Worm (Caenorhabditis elegans) whole organism, L4/young adult: ENCODE results near the gene str-254.

Experiments
- W03F9.2 ChIP-seq: fragments of 150-350 bp; optimal IDR thresholded peaks from 2 replicates; lab custom pipeline; 2014; ENCODE audit warnings: missing biosample characterization, missing genetic modification characterization
- dao-5 ChIP-seq: sonication (generic microtip); optimal IDR thresholded peaks from 2 replicates; lab custom pipeline; 2016; ENCODE audit warnings: missing genotype, missing genetic modification characterization, moderate library complexity, missing compliant biosample characterization
- him-1 ChIP-seq: sonication (generic microtip); optimal IDR thresholded peaks from 2 replicates; lab custom pipeline; 2016; ENCODE audit warnings: missing genotype, missing genetic modification reagents, missing genetic modification characterization, missing compliant biosample characterization

str-254 gene

DNA sequence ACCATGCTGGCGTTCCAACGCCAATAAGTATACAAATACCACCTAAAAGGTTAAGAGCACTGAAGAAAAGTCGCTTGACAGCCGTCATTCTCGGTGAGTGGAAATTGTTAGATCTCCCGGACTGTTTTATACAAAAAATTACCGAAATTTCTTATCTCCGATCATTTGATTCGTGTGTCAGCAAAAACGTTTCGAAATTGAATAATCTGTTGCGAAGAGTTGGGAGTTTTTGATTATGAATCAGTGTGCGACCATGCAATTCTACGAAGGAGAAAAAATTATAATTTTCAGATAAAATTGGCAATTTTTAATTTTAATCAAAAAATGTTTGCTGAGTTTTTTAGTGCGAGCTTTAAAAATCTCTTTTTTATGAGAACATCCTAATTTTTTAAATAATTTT, 13.7 kb downstream of the str-254 start, which contains the start of gene clc-11:
clc-11 (minus strand) TSS at position 101 of the 400 bp plus-strand sequence.
- TF ChIP-seq him-1 (tag; lab: Kevin White, UChicago) (no peak), dao-5 (tag; lab: Kevin White, UChicago) (no peak), W03F9.2 (no peak)

DNA sequence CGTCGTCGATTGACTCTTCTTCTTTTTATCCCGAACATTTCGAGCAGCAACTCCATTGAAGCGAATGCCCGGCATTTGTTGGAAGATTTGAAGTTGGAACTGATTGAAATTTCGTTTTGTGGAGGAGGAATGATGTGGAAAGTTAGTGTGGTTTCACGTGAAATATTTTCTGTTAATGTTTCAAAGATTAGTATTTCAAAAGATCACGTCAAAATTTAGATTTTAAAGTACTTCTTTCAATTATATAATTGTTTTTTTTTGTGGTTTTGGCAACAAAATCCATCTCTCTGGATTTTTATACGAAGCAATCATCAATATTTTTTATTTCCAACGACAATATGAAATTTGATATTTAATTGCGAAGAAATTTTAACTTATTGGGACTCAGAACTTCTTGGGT, 16.2 kb downstream of the str-254 start, which contains the start of gene F44G3.7:
F44G3.7 (minus strand) TSS at position 101 of the 400 bp plus-strand sequence.
- TF ChIP-seq W03F9.2 = no peak
- TF ChIP-seq him-1 (tag; lab: Kevin White, UChicago) = no peak
- no peak for TF ChIP-seq dao-5 (tag; lab: Kevin White, UChicago)

DNA sequence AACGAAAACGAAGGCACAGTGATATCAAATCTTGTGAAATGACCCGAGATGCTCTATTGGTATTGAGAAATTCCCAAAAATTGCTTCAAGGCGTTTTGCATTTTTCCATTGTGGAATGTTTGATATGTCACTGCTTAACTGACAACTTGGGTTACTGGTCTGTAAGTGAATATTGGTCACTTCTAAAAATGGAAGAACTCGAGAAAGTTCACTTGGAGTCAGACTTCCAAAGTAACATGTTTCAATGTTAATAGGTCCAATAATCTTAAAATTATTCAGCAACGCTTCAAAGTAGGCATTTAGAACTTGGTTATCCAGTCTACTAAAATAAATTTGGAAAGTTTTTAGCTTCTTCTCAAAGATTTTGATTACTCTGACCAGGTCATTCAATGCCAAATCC, 20.6 kb downstream of the str-254 start, which contains the start of gene fbxa-144:
fbxa-144 (minus strand) TSS at position 101 of the 400 bp plus-strand sequence.
- TF ChIP-seq W03F9.2 (no peak), him-1 (tag; lab: Kevin White, UChicago) (no peak), dao-5 (tag; lab: Kevin White, UChicago) (no peak)

DNA sequence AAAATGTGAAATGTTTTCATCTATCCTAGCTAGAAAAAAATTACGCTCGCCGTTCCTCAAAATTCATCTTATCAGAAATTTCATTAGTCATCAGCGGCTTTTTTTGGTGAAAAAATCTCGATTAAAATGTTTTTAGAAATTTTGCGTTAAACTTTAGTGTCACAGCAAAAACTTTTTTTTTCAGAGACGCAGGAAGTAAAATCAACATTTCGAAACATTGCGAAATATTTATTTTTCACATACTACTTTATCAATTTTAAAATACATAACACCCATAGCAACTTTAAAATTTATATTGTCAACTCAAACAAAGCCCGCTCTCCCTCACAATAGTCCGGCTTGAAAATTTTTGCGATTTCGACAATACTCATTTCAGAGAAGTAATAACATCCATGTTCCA, 21.1 kb downstream of the str-254 start:
- TF ChIP-seq W03F9.2 (no peak), him-1 (tag; lab: Kevin White, UChicago) (no peak), dao-5 (tag; lab: Kevin White, UChicago) (no peak)

DNA sequence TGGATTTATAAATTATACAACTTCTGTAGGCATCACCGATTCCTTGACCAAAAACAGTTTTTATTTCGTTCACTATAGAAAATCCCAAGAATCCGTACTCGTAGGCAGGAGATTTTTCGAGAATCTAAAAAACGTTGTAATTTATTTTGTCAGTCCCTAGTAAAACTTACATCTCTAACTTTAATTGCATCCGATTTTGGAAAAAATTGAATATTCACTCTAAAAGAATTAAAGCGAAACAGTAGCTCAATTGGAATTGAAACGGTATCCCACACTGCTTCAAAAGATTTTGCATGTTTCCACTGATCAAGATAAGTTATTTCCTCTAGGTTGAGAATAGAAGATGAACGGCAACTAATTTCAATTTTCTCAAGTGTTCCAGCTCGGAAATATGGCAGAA, 22.0 kb downstream of the str-254 start, which contains the start of gene fbxa-142:
fbxa-142 (minus strand) TSS at position 101 of the 400 bp plus-strand sequence.
- no peak for TF ChIP-seq dao-5 (tag; lab: Kevin White, UChicago)
- no peak for TF ChIP-seq him-1 (tag; lab: Kevin White, UChicago)
- no peak for TF ChIP-seq W03F9.2

DNA sequence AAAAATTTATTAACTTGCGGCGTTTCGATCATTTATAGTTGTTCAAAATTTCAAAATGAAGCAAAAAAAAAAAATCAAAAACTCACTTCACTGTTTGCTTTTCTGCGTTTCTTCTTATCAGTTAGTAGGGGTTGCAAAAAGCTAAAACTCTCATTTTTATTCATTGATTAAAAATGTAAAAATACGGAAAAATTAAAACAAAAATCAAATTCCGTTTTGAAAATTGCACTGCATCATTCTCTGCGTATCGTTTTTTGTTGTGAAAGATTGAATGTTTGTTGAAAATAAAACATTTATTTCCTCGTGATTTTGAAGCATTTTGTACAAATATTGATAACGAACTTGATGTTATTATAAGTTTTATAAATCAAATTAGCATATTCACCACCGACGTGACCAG, 24.2 kb downstream of the str-254 start:
- TF ChIP-seq him-1 (tag; lab: Kevin White, UChicago) (no peak), dao-5 (tag; lab: Kevin White, UChicago) (no peak), W03F9.2 (no peak)

DNA sequence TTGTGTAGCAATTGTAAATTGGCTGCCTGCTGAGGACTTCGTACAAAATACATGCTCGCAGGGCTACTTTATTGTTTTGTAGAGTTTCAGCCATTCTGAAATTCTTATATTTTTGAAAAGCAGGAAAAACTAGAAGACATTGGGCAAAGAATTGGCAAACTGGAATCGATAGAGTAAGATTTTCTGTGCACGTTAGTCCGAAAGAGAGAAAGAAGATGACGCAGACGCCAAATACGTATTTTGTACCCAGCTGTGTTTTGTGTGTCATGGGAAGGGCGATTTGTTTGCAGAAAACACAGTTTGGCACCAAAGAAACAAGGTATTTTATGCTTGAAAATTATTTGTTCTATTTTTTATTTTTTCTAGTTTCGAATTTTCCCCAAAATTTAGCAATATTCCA, 25.9 kb downstream of the str-254 start, which contains the start of gene fbxa-143:
fbxa-143 (minus strand) TSS at position 101 of the 400 bp plus-strand sequence.
- TF ChIP-seq dao-5 (tag; lab: Kevin White, UChicago) (no peak), W03F9.2 (no peak), him-1 (tag; lab: Kevin White, UChicago) (no peak)

- TF ChIP-seq dao-5 (tag; lab: Kevin White, UChicago) = no peak
- TF ChIP-seq him-1 (tag; lab: Kevin White, UChicago) = no peak
- no peak for TF ChIP-seq W03F9.2
Observed at ce11 chrV:16124739-16125138, 28.5 kb downstream of the str-254 start, which contains the start of gene nhr-111. TSS of gene nhr-111 (minus strand) at chrV:16124839.

DNA sequence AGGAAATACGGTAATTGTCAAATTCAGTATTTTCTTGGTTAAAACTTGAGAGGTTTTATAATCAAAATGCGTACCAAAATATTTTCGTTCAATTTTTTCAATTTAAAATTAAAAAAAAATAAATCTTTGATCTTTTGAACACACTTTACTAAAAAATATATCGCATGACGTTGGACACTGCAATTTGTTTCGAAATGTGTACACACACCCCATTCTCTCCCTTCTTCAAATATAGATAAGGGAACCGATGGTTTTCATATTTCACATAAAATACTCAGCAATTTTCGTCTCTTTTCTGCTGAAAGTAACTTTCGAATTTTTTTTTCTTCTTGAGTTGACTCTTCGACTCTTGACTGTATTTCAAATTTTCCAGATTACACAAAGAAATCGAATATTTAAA, 31.8 kb downstream of the str-254 start:
- TF ChIP-seq dao-5 (tag; lab: Kevin White, UChicago) (no peak), him-1 (tag; lab: Kevin White, UChicago) (no peak)

ce11 chrV:16120922-16121321, 32.4 kb downstream of the str-254 start, which contains the start of gene skr-3:
TSS of gene skr-3 (plus strand) at chrV:16121084.
- TF ChIP-seq him-1 (tag; lab: Kevin White, UChicago) (no peak), W03F9.2 (no peak), dao-5 (tag; lab: Kevin White, UChicago) (no peak)

DNA sequence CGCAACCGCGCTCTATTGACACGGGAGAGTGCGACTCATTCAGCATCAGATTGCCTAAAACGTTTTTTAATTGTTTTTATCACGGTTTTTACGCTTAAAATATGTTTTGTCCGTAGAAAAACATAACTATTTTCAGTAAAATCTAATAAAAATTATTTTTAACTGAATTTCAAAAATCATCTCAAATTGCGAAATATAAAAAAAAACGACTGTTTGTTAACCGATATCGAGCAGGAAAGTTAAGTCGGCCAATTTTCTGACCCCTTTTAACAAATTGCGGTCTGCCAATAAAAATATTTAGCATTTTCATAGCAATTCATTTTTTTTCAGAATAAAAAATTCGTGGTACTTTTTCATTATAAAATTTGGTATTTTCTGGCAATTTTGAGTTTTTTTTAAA, 32.8 kb downstream of the str-254 start:
- TF ChIP-seq him-1 (tag; lab: Kevin White, UChicago) (no peak), dao-5 (tag; lab: Kevin White, UChicago) (no peak), W03F9.2 (no peak)

DNA sequence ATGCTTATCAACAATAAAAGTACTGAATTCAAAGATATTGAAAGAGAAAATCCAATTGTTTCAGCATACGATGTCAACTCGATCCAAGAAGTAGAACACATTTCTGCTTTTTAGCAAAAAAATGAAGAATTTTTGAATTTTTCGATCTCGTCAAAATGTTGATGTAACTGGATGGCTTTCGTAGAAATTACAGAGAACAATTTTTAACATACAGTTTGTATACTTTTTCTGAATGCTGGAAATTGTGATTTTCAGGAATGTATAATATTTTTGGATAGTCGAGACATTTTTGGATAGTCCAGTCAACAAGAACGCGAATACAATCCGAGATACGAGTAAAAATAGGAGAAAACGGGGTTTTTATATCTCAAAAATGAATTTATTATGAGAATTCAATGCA, 34.7 kb downstream of the str-254 start, which contains the start of gene str-103:
str-103 (minus strand) TSS at position 101 of the 400 bp plus-strand sequence.
- TF ChIP-seq W03F9.2 = no peak
- TF ChIP-seq dao-5 (tag; lab: Kevin White, UChicago) = no peak
- TF ChIP-seq him-1 (tag; lab: Kevin White, UChicago) = no peak

ce11 chrV:16115381-16115780, 37.9 kb downstream of the str-254 start, which contains the start of gene str-25:
TSS of gene str-25 (plus strand) at chrV:16115681.
- no peak for TF ChIP-seq W03F9.2
- no peak for TF ChIP-seq him-1 (tag; lab: Kevin White, UChicago)
- TF ChIP-seq dao-5 (tag; lab: Kevin White, UChicago) = no peak

DNA sequence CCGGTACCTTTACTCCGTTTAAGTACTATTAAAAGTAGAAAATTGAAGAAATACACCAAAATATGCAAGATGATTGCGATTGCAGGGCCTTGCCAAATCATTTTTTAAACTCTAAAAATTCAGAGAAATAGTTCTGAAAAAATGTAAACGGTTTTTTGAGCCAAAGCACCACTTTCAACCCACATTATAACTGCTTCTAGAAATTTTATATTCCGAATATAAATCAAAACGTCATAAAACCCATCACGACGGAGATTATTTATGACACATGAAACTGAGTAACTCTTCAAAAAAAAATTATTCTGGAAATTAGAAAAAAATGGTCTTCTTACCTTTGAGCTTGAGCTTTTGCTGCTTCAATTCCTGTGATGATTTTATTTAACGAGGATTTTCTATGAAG, 39.0 kb downstream of the str-254 start, which contains the start of gene srxa-16:
srxa-16 (minus strand) TSS at position 101 of the 400 bp plus-strand sequence.
- no peak for TF ChIP-seq him-1 (tag; lab: Kevin White, UChicago)
- no peak for TF ChIP-seq dao-5 (tag; lab: Kevin White, UChicago)
- TF ChIP-seq W03F9.2 = no peak

- TF ChIP-seq him-1 (tag; lab: Kevin White, UChicago) (no peak), W03F9.2 (no peak), dao-5 (tag; lab: Kevin White, UChicago) (no peak)
Observed at ce11 chrV:16103594-16103993, 49.7 kb downstream of the str-254 start, which contains the start of gene argk-1. TSS of gene argk-1 (plus strand) at chrV:16103894.
